Fruit fly (Drosophila melanogaster): Measurements from ENCODE around the gene CG7031.

CG7031 gene

dm6 chr3R:22766072-22766471 is 38.0 kb upstream of the CG7031 start, which contains the start of gene Nepl15:
Nepl15 (minus strand) TSS chr3R:22766172.
- TF ChIP-seq Hr96 (GFP tag; optimal IDR thresholded peaks at IDR 0.05) (no peak), CG5204 (GFP tag; optimal IDR thresholded peaks at IDR 0.05) (no peak), ovo (GFP tag; optimal IDR thresholded peaks at IDR 0.05) (no peak), kay (GFP tag; ENCODE audit: borderline replicate concordance) (no peak)

DNA sequence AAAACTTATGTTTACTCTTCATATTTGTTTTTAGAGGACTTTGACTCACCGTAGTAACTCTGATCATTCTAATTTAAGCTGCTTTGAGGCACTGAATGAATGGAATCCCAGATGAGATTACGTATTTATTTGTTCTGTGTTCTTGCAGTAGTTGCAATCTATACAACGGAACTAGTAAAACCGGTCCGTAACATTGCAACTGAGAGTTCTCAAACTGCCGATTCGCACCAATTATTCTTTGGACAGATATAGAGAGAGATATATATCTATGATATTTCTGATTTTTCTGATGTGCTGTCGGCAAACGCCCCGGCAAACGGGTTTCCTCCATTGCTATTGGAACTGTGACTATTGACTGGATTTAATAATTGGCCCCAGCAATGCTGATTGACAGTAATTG is 36.5 kb upstream of the CG7031 start, which contains the start of gene CG13841:
CG13841 (minus strand) TSS at position 101 of the 400 bp plus-strand sequence.
- TF ChIP-seq kay (GFP tag; ENCODE audit: borderline replicate concordance) (peak; percentile 7), Mnt (GFP tag; optimal IDR thresholded peaks at IDR 0.05) (no peak)

- no peak for TF ChIP-seq CG1620 (GFP tag; optimal IDR thresholded peaks at IDR 0.05)
- no peak for TF ChIP-seq CG11617 (GFP tag; optimal IDR thresholded peaks at IDR 0.05)
- TF ChIP-seq kay (GFP tag; ENCODE audit: borderline replicate concordance), result peak; percentile 83
Measured at dm6 chr3R:22768633-22769032, 35.5 kb upstream of the CG7031 start, which contains the start of gene CG43091. CG43091 (minus strand) TSS chr3R:22768733.

dm6 chr3R:22769567-22769966 is 34.5 kb upstream of the CG7031 start, which contains the start of gene CG43092:
CG43092 (minus strand) TSS chr3R:22769667.
- TF ChIP-seq cic (GFP tag; optimal IDR thresholded peaks at IDR 0.05) (no peak), toe (GFP tag; optimal IDR thresholded peaks at IDR 0.05) (no peak), CG33017 (tag; optimal IDR thresholded peaks at IDR 0.05) (no peak), CG14711 (tag; optimal IDR thresholded peaks at IDR 0.05) (no peak), Crg-1 (GFP tag; optimal IDR thresholded peaks at IDR 0.05) (no peak), CG7101 (tag; optimal IDR thresholded peaks at IDR 0.05) (no peak), CG11617 (GFP tag; optimal IDR thresholded peaks at IDR 0.05) (no peak), CG5204 (GFP tag; optimal IDR thresholded peaks at IDR 0.05) (no peak), CG12768 (GFP tag; optimal IDR thresholded peaks at IDR 0.05) (no peak), CG1620 (GFP tag; optimal IDR thresholded peaks at IDR 0.05) (no peak)

- no peak for TF ChIP-seq CG7101 (tag; optimal IDR thresholded peaks at IDR 0.05)
- no peak for TF ChIP-seq CG5204 (GFP tag; optimal IDR thresholded peaks at IDR 0.05)
- no peak for TF ChIP-seq pad (GFP tag; optimal IDR thresholded peaks at IDR 0.05)
- no peak for TF ChIP-seq kay (GFP tag; ENCODE audit: borderline replicate concordance)
- no peak for TF ChIP-seq Mnt (GFP tag; optimal IDR thresholded peaks at IDR 0.05)
- TF ChIP-seq Clk (GFP tag; optimal IDR thresholded peaks at IDR 0.05), result no peak
- TF ChIP-seq CG12768 (GFP tag; optimal IDR thresholded peaks at IDR 0.05), result no peak
- no peak for TF ChIP-seq cic (GFP tag; optimal IDR thresholded peaks at IDR 0.05)
- TF ChIP-seq bab1 (GFP tag; optimal IDR thresholded peaks at IDR 0.05), result no peak
- no peak for TF ChIP-seq cnc (optimal IDR thresholded peaks at IDR 0.05)
- TF ChIP-seq CG11617 (GFP tag; optimal IDR thresholded peaks at IDR 0.05), result no peak
Measured at dm6 chr3R:22770207-22770606, 33.9 kb upstream of the CG7031 start, which contains the start of gene CG43093. CG43093 (minus strand) TSS chr3R:22770307.

- no peak for TF ChIP-seq kay (GFP tag; ENCODE audit: borderline replicate concordance)
- TF ChIP-seq ovo (GFP tag; optimal IDR thresholded peaks at IDR 0.05), result no peak
- no peak for TF ChIP-seq pad (GFP tag; optimal IDR thresholded peaks at IDR 0.05)
- no peak for TF ChIP-seq Crg-1 (GFP tag; optimal IDR thresholded peaks at IDR 0.05)
- no peak for TF ChIP-seq CG14711 (tag; optimal IDR thresholded peaks at IDR 0.05)
- no peak for TF ChIP-seq CG1620 (GFP tag; optimal IDR thresholded peaks at IDR 0.05)
- TF ChIP-seq CG33017 (tag; optimal IDR thresholded peaks at IDR 0.05), result no peak
- TF ChIP-seq cnc (optimal IDR thresholded peaks at IDR 0.05), result no peak
- TF ChIP-seq toe (GFP tag; optimal IDR thresholded peaks at IDR 0.05), result no peak
- TF ChIP-seq Mnt (GFP tag; optimal IDR thresholded peaks at IDR 0.05), result no peak
- no peak for TF ChIP-seq cic (GFP tag; optimal IDR thresholded peaks at IDR 0.05)
- TF ChIP-seq Hr96 (GFP tag; optimal IDR thresholded peaks at IDR 0.05), result no peak
- TF ChIP-seq bab1 (GFP tag; optimal IDR thresholded peaks at IDR 0.05), result no peak
- no peak for TF ChIP-seq tj (GFP tag; optimal IDR thresholded peaks at IDR 0.05)
Measured at dm6 chr3R:22770887-22771286, 33.2 kb upstream of the CG7031 start, which contains the start of gene CG43094. CG43094 (minus strand) TSS chr3R:22770987.

DNA sequence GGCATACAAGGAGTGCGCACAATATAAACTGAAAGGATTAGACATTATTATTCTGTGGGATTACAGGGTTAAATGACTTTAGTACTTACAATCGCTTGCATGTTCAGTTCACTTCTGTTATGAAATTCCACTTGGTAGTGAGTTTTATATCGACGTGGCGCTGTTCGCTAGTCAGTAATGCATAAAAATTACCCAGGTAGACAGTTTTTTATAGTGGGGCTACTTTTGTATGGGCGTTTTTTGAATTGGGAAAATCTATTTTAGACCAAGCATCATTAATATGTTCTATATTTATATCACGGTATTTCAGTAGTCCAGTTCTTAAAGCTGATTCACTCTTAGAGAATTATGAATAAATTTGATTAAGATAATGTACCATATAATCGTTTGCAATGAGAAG is 32.4 kb upstream of the CG7031 start, which contains the start of gene CG43095:
CG43095 (minus strand) TSS at position 101 of the 400 bp plus-strand sequence.
- TF ChIP-seq CG7045 (GFP tag; optimal IDR thresholded peaks at IDR 0.05) (no peak), Clk (GFP tag; optimal IDR thresholded peaks at IDR 0.05) (no peak), cnc (optimal IDR thresholded peaks at IDR 0.05) (no peak), cic (GFP tag; optimal IDR thresholded peaks at IDR 0.05) (no peak), CG1620 (GFP tag; optimal IDR thresholded peaks at IDR 0.05) (no peak)

DNA sequence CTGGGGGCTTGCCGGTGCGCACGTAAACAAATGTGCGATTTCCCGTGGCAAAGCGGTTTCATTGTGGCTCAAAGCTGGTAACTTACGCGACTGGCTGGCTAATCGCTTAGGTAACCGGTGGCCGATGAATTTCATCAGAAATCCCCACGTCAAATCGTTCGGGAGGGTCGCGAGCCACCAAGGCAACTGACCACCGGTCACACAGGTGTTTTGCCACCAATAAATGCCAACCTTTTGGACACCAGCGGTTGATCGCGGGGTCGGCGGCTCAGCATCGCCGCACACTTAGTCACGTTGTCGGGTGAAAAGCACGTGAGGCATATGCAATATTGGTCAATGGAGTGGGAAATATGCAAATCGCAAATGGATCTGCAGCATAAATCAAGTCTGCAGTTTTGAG is 27.6 kb upstream of the CG7031 start:
- TF ChIP-seq Crg-1 (GFP tag; optimal IDR thresholded peaks at IDR 0.05) (no peak), CG14711 (tag; optimal IDR thresholded peaks at IDR 0.05) (no peak), ovo (GFP tag; optimal IDR thresholded peaks at IDR 0.05) (no peak), pad (GFP tag; optimal IDR thresholded peaks at IDR 0.05) (no peak), kay (GFP tag; ENCODE audit: borderline replicate concordance) (no peak), Clk (GFP tag; optimal IDR thresholded peaks at IDR 0.05) (no peak), CG33017 (tag; optimal IDR thresholded peaks at IDR 0.05) (no peak), tj (GFP tag; optimal IDR thresholded peaks at IDR 0.05) (no peak), CG12768 (GFP tag; optimal IDR thresholded peaks at IDR 0.05) (no peak), CG1620 (GFP tag; optimal IDR thresholded peaks at IDR 0.05) (no peak), CG11617 (GFP tag; optimal IDR thresholded peaks at IDR 0.05) (no peak), cic (GFP tag; optimal IDR thresholded peaks at IDR 0.05) (no peak), CG7101 (tag; optimal IDR thresholded peaks at IDR 0.05) (no peak), bab1 (GFP tag; optimal IDR thresholded peaks at IDR 0.05) (no peak), toe (GFP tag; optimal IDR thresholded peaks at IDR 0.05) (no peak), Hr96 (GFP tag; optimal IDR thresholded peaks at IDR 0.05) (no peak), cnc (optimal IDR thresholded peaks at IDR 0.05) (no peak)

Data from whole organism, adult.